Fruit fly (Drosophila melanogaster) whole organism, embryonic: ENCODE data around the gene Taf6.

ENCODE experiments used
- CG3995 ChIP-seq: fragments of 200-800 bp; sonication (Bioruptor generic); optimal IDR thresholded peaks from 3 replicates; lab custom pipeline; 2016; ENCODE audit warnings: missing biosample characterization, missing genetic modification characterization
- CG7987 ChIP-seq: fragments of 200-800 bp; sonication (Bioruptor generic); optimal IDR thresholded peaks from 2 replicates; lab custom pipeline; 2018; ENCODE audit warnings: missing biosample characterization, mild to moderate bottlenecking, missing genetic modification characterization, moderate library complexity
- CG9437 ChIP-seq: fragments of 200-800 bp; sonication (Bioruptor generic); optimal IDR thresholded peaks from 2 replicates; lab custom pipeline; 2018; ENCODE audit warnings: missing biosample characterization, mild to moderate bottlenecking, missing genetic modification characterization
- fd3F ChIP-seq: fragments of 200-800 bp; sonication (Bioruptor generic); optimal IDR thresholded peaks from 2 replicates; lab custom pipeline; 2018; ENCODE audit warnings: missing biosample characterization, mild to moderate bottlenecking, missing genetic modification characterization, moderate library complexity
- tup ChIP-seq: fragments of 200-800 bp; sonication (Bioruptor generic); optimal IDR thresholded peaks from 2 replicates; lab custom pipeline; 2016; ENCODE audit warnings: missing biosample characterization, mild to moderate bottlenecking, missing genetic modification characterization, moderate library complexity
- unc-4 ChIP-seq: fragments of 200-800 bp; sonication (Bioruptor generic); IDR thresholded peaks from 2 replicates; pipeline ENCODE4 v1.3.6; 2022; ENCODE audit warnings: missing biosample characterization, missing genetic modification characterization; ENCODE audit not compliant: partially characterized antibody

dm6 chr3L:19561745-19562144, 37.1 kb upstream of the Taf6 start:
- TF ChIP-seq unc-4 (GFP tag; lab: Robert Waterston, UW) (no peak), CG3995 (GFP tag; lab: Kevin White, UChicago) (peak; percentile 22), CG9437 (GFP tag; lab: Kevin White, UChicago) (no peak), CG7987 (GFP tag; lab: Kevin White, UChicago) (no peak), fd3F (GFP tag; lab: Kevin White, UChicago) (no peak), tup (GFP tag; lab: Kevin White, UChicago) (no peak)
